Worm (Caenorhabditis elegans) whole organism, midembryonic: Measurements from ENCODE around the gene casy-1.

Experiments
- flt-1 ChIP-seq: fragments of 200-800 bp; sonication (Bioruptor generic); IDR thresholded peaks from 2 replicates; pipeline ENCODE4 v1.3.6; 2022; ENCODE audit warnings: missing genetic modification characterization, missing compliant biosample characterization
- ztf-23 ChIP-seq: fragments of 200-800 bp; sonication (Bioruptor generic); IDR thresholded peaks from 2 replicates; pipeline ENCODE4 v1.3.6; 2022; ENCODE audit warnings: missing genetic modification reagents, missing genetic modification characterization, missing compliant biosample characterization

- TF ChIP-seq flt-1 (GFP tag; lab: Robert Waterston, UW) (no peak), ztf-23 (GFP tag; lab: Robert Waterston, UW) (no peak)
These were observed 26.3 kb downstream of the casy-1 start for ce11 chrII:5930095-5930653.
